Worm (Caenorhabditis elegans): ENCODE measurements around the gene gfat-1.

DNA sequence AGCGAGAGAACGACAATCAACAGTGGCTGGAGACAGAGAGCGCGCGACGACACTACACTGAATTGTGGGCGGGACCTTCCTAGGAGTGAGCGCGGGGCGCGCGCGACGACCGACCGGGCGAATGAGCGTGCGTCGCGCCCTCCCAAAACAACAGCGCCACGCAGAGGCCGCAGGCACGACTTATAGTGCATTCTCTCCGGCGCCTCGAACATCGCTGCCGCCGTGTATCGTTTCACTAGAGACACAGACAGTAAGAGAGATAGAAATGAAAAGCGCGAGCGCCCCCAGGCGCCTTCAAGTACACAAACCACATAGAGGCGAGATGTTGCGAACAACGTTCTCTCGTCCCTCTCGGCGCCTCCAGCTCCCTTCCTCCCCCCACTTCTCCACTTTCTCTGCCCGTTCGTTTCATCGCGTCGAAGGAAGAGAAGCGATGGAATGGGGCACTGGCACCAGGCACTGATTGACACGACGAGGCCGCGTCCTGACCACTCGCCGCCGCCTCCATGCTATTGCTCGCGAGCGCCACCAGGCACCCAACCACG, 24.7 kb upstream of the gfat-1 start:
- TF ChIP-seq zim-3 (tag; optimal IDR thresholded peaks at IDR 0.05) = no peak
- TF ChIP-seq sea-2 (GFP tag; IDR thresholded peaks at IDR 0.05) = no peak

Data from whole organism, young adult.